Fruit fly (Drosophila melanogaster) whole organism, embryonic: ENCODE measurements around the gene Send2.

ENCODE experiments used
- CG10654 ChIP-seq: fragments of 200-800 bp; sonication (Bioruptor generic); optimal IDR thresholded peaks from 2 replicates; lab custom pipeline; 2016; ENCODE audit warnings: missing biosample characterization, missing genetic modification characterization
- CG11093 ChIP-seq: fragments of 200-800 bp; sonication (Bioruptor generic); IDR thresholded peaks from 3 replicates; pipeline ENCODE4 v1.3.6; 2022; ENCODE audit warnings: missing biosample characterization, missing genetic modification characterization
- CG12236 ChIP-seq: fragments of 200-800 bp; sonication (Bioruptor generic); optimal IDR thresholded peaks from 2 replicates; lab custom pipeline; 2016; ENCODE audit warnings: missing biosample characterization, missing genetic modification characterization
- CG16779 ChIP-seq: fragments of 200-800 bp; sonication (Bioruptor generic); IDR thresholded peaks from 2 replicates; pipeline ENCODE4 v1.3.6; 2022; ENCODE audit warnings: missing biosample characterization, missing genetic modification characterization
- CG17568 ChIP-seq: fragments of 200-800 bp; sonication (Bioruptor generic); optimal IDR thresholded peaks from 2 replicates; lab custom pipeline; 2018; ENCODE audit warnings: missing biosample characterization, mild to moderate bottlenecking, missing genetic modification characterization, moderate library complexity
- CG17912 ChIP-seq: fragments of 200-800 bp; sonication (Bioruptor generic); optimal IDR thresholded peaks from 2 replicates; lab custom pipeline; 2018; ENCODE audit warnings: missing biosample characterization, mild to moderate bottlenecking, missing genetic modification characterization
- CG1792 ChIP-seq: fragments of 200-800 bp; sonication (Bioruptor generic); optimal IDR thresholded peaks from 2 replicates; lab custom pipeline; 2016; ENCODE audit warnings: missing biosample characterization, missing genetic modification characterization
- CG2875 ChIP-seq: fragments of 200-800 bp; sonication (Bioruptor generic); optimal IDR thresholded peaks from 2 replicates; lab custom pipeline; 2017; ENCODE audit warnings: missing biosample characterization, mild to moderate bottlenecking, missing genetic modification characterization, missing genetic modification reagents
- CG32532 ChIP-seq: fragments of 200-800 bp; sonication (Bioruptor generic); IDR thresholded peaks from 2 replicates; pipeline ENCODE4 v1.3.6; 2022; ENCODE audit warnings: missing biosample characterization, missing genetic modification characterization
- CG32767 ChIP-seq: fragments of 200-800 bp; sonication (Bioruptor generic); IDR thresholded peaks from 2 replicates; pipeline ENCODE4 v1.3.6; 2022; ENCODE audit warnings: missing biosample characterization, missing genetic modification characterization
- CG33213 ChIP-seq: fragments of 200-800 bp; sonication (Bioruptor generic); optimal IDR thresholded peaks from 3 replicates; lab custom pipeline; 2016; ENCODE audit warnings: missing biosample characterization, missing genetic modification characterization
- CG5245 ChIP-seq: fragments of 200-800 bp; sonication (Bioruptor generic); optimal IDR thresholded peaks from 3 replicates; lab custom pipeline; 2016; ENCODE audit warnings: missing biosample characterization, missing genetic modification characterization
- CG5953 ChIP-seq: fragments of 200-800 bp; sonication (Bioruptor generic); IDR thresholded peaks from 2 replicates; pipeline ENCODE4 v1.3.6; 2022; ENCODE audit warnings: missing biosample characterization, missing genetic modification characterization
- CG6175 ChIP-seq: fragments of 200-800 bp; sonication (Bioruptor generic); IDR thresholded peaks from 3 replicates; pipeline ENCODE4 v1.3.6; 2022; ENCODE audit warnings: missing biosample characterization, missing genetic modification characterization
- CG6272 ChIP-seq: fragments of 200-800 bp; sonication (Bioruptor generic); IDR thresholded peaks from 2 replicates; pipeline ENCODE4 v1.3.6; 2022; ENCODE audit warnings: missing biosample characterization, missing genetic modification characterization
- CG6689 ChIP-seq: fragments of 200-800 bp; sonication (Bioruptor generic); IDR thresholded peaks from 2 replicates; pipeline ENCODE4 v1.3.6; 2022; ENCODE audit warnings: missing biosample characterization, missing genetic modification characterization
- CG7786 ChIP-seq: fragments of 200-800 bp; sonication (Bioruptor generic); optimal IDR thresholded peaks from 2 replicates; lab custom pipeline; 2016; ENCODE audit warnings: missing biosample characterization, missing genetic modification characterization
- CG7839 ChIP-seq: fragments of 200-800 bp; sonication (Bioruptor generic); optimal IDR thresholded peaks from 3 replicates; lab custom pipeline; 2018; ENCODE audit warnings: missing biosample characterization, mild to moderate bottlenecking, missing genetic modification characterization, moderate library complexity
- CG9932 ChIP-seq: fragments of 200-800 bp; sonication (Bioruptor generic); IDR thresholded peaks from 2 replicates; pipeline ENCODE4 v1.3.6; 2022; ENCODE audit warnings: missing biosample characterization, missing genetic modification characterization
- ERR ChIP-seq: fragments of 200-800 bp; sonication (Bioruptor generic); optimal IDR thresholded peaks from 2 replicates; lab custom pipeline; 2016; ENCODE audit warnings: missing biosample characterization, missing genetic modification characterization
- Gug ChIP-seq: fragments of 200-800 bp; sonication (Bioruptor generic); IDR thresholded peaks from 4 replicates; pipeline ENCODE4 v1.3.6; 2022; ENCODE audit warnings: missing biosample characterization, missing genetic modification characterization
- Hsf ChIP-seq: fragments of 200-800 bp; sonication (Bioruptor generic); optimal IDR thresholded peaks from 3 replicates; lab custom pipeline; 2016; ENCODE audit warnings: missing biosample characterization, missing genetic modification characterization
- Lim3 ChIP-seq: fragments of 200-800 bp; sonication (Bioruptor generic); IDR thresholded peaks from 2 replicates; pipeline ENCODE4 v1.3.6; 2022; ENCODE audit warnings: missing biosample characterization, missing genetic modification characterization
- Max ChIP-seq: fragments of 200-800 bp; sonication (Bioruptor generic); optimal IDR thresholded peaks from 2 replicates; lab custom pipeline; 2016; ENCODE audit warnings: missing biosample characterization, mild to moderate bottlenecking, missing genetic modification characterization
- Mrtf ChIP-seq: fragments of 200-800 bp; sonication (Bioruptor generic); IDR thresholded peaks from 3 replicates; pipeline ENCODE4 v1.3.6; 2022; ENCODE audit warnings: missing biosample characterization, missing genetic modification characterization
- Neu2 ChIP-seq: fragments of 200-800 bp; sonication (Bioruptor generic); optimal IDR thresholded peaks from 3 replicates; lab custom pipeline; 2016; ENCODE audit warnings: missing biosample characterization, missing genetic modification characterization, borderline replicate concordance
- Nf-YB ChIP-seq: fragments of 200-800 bp; sonication (Bioruptor generic); optimal IDR thresholded peaks from 3 replicates; lab custom pipeline; 2019; ENCODE audit warnings: missing biosample characterization, mild to moderate bottlenecking, missing genetic modification characterization, moderate library complexity
- NfI ChIP-seq: fragments of 200-800 bp; sonication (Bioruptor generic); optimal IDR thresholded peaks from 3 replicates; lab custom pipeline; 2018; ENCODE audit warnings: missing biosample characterization, mild to moderate bottlenecking, missing genetic modification characterization, moderate library complexity
- Sry-β ChIP-seq: fragments of 200-800 bp; sonication (Bioruptor generic); optimal IDR thresholded peaks from 2 replicates; lab custom pipeline; 2018; ENCODE audit warnings: missing biosample characterization, mild to moderate bottlenecking, missing genetic modification characterization, moderate library complexity
- Sry-δ ChIP-seq: fragments of 200-800 bp; sonication (Bioruptor generic); optimal IDR thresholded peaks from 2 replicates; lab custom pipeline; 2016; ENCODE audit warnings: missing biosample characterization, missing genetic modification characterization
- Xrp1 ChIP-seq: fragments of 200-800 bp; sonication (Bioruptor generic); IDR thresholded peaks from 2 replicates; pipeline ENCODE4 v1.3.6; 2022; ENCODE audit warnings: missing biosample characterization, missing genetic modification characterization
- cad ChIP-seq: fragments of >200 bp; optimal IDR thresholded peaks from 2 replicates; lab custom pipeline; 2017; ENCODE audit warnings: missing biosample characterization, missing genetic modification characterization
- caup ChIP-seq: fragments of 200-800 bp; sonication (Bioruptor generic); optimal IDR thresholded peaks from 3 replicates; lab custom pipeline; 2017; ENCODE audit warnings: missing biosample characterization, mild to moderate bottlenecking, missing genetic modification characterization, moderate library complexity; ENCODE audit not compliant: severe bottlenecking
- cg ChIP-seq: fragments of 200-800 bp; sonication (Bioruptor generic); optimal IDR thresholded peaks from 3 replicates; lab custom pipeline; 2019; ENCODE audit warnings: missing biosample characterization, mild to moderate bottlenecking, missing genetic modification characterization, moderate library complexity
- crc ChIP-seq: fragments of 200-800 bp; sonication (Bioruptor generic); optimal IDR thresholded peaks from 2 replicates; lab custom pipeline; 2016; ENCODE audit warnings: missing biosample characterization, missing genetic modification characterization
- dysf ChIP-seq: fragments of 200-800 bp; sonication (Bioruptor generic); IDR thresholded peaks from 3 replicates; pipeline ENCODE4 v1.3.6; 2022; ENCODE audit warnings: missing biosample characterization, missing genetic modification characterization
- ems ChIP-seq: fragments of 200-800 bp; sonication (Bioruptor generic); optimal IDR thresholded peaks from 3 replicates; lab custom pipeline; 2016; ENCODE audit warnings: missing biosample characterization, missing genetic modification characterization
- ewg ChIP-seq: fragments of 200-800 bp; sonication (Bioruptor generic); optimal IDR thresholded peaks from 3 replicates; lab custom pipeline; 2017; ENCODE audit warnings: mild to moderate bottlenecking, missing biosample characterization, missing genetic modification reagents, missing genetic modification characterization
- gem ChIP-seq: fragments of 200-800 bp; sonication (Bioruptor generic); optimal IDR thresholded peaks from 2 replicates; lab custom pipeline; 2019; ENCODE audit warnings: missing biosample characterization, mild to moderate bottlenecking, missing genetic modification characterization, moderate library complexity
- her ChIP-seq: fragments of 200-800 bp; sonication (Bioruptor generic); optimal IDR thresholded peaks from 2 replicates; lab custom pipeline; 2016; ENCODE audit warnings: missing biosample characterization, missing genetic modification characterization
- hkb ChIP-seq, 2 experiments: fragments of 200-800 bp in 1 of 2; fragments of >200 bp in 1 of 2; sonication (Bioruptor generic) in 1 of 2; IDR thresholded peaks in 1 of 2; optimal IDR thresholded peaks in 1 of 2; 2 replicates each; pipeline versions ENCODE4 v1.3.6 to Lab custom; 2017 to 2022; ENCODE audit warnings: missing biosample characterization in 1 of 2, missing genetic modification characterization in 1 of 2
- lola ChIP-seq, 3 experiments: fragments of >200 bp in 2 of 3; fragments of 200-800 bp in 1 of 3; sonication (Bioruptor generic) in 1 of 3; optimal IDR thresholded peaks; 2 replicates each; lab custom pipeline; 2017 to 2019; ENCODE audit warnings: missing biosample characterization in 3 of 3, missing genetic modification characterization in 3 of 3, mild to moderate bottlenecking in 1 of 3, moderate library complexity in 1 of 3
- nom ChIP-seq: fragments of 200-800 bp; sonication (Bioruptor generic); optimal IDR thresholded peaks from 2 replicates; lab custom pipeline; 2017; ENCODE audit warnings: missing biosample characterization, missing genetic modification characterization, mild to moderate bottlenecking, moderate library complexity, missing genetic modification reagents
- pita ChIP-seq: fragments of 200-800 bp; sonication (Bioruptor generic); optimal IDR thresholded peaks from 2 replicates; lab custom pipeline; 2017; ENCODE audit warnings: missing biosample characterization, mild to moderate bottlenecking, missing genetic modification characterization
- pum ChIP-seq: fragments of 200-800 bp; sonication (Bioruptor generic); optimal IDR thresholded peaks from 2 replicates; lab custom pipeline; 2016; ENCODE audit warnings: missing biosample characterization, missing genetic modification characterization
- so ChIP-seq: fragments of 200-800 bp; sonication (Bioruptor generic); IDR thresholded peaks from 3 replicates; pipeline ENCODE4 v1.3.6; 2022; ENCODE audit warnings: missing biosample characterization, missing genetic modification characterization
- trh ChIP-seq: fragments of 200-800 bp; sonication (Bioruptor generic); optimal IDR thresholded peaks from 2 replicates; lab custom pipeline; 2016; ENCODE audit warnings: missing biosample characterization, missing genetic modification characterization
- tx ChIP-seq: fragments of 200-800 bp; sonication (Bioruptor generic); optimal IDR thresholded peaks from 2 replicates; lab custom pipeline; 2016; ENCODE audit warnings: missing biosample characterization, missing genetic modification characterization
- unpg ChIP-seq: fragments of 200-800 bp; sonication (Bioruptor generic); optimal IDR thresholded peaks from 3 replicates; lab custom pipeline; 2018; ENCODE audit warnings: missing biosample characterization, mild to moderate bottlenecking, missing genetic modification characterization, moderate library complexity
- wor ChIP-seq: fragments of 200-800 bp; sonication (Bioruptor generic); IDR thresholded peaks from 2 replicates; pipeline ENCODE4 v1.3.6; 2022; ENCODE audit warnings: missing biosample characterization, missing genetic modification characterization
- zf30C ChIP-seq: fragments of 200-800 bp; sonication (Bioruptor generic); optimal IDR thresholded peaks from 3 replicates; lab custom pipeline; 2018; ENCODE audit warnings: missing biosample characterization, mild to moderate bottlenecking, missing genetic modification characterization
- zfh1 ChIP-seq: fragments of 200-800 bp; sonication (Bioruptor generic); IDR thresholded peaks from 3 replicates; pipeline ENCODE4 v1.3.6; 2022; ENCODE audit warnings: missing biosample characterization, missing genetic modification characterization

Send2 gene

dm6 chr2L:14386522-14386921 is 40.0 kb upstream of the Send2 start (continued):
- no peak for TF ChIP-seq CG33213 (GFP tag; lab: Kevin White, UChicago)
- peak; percentile 16 for TF ChIP-seq CG7839
- no peak for TF ChIP-seq caup
- TF ChIP-seq pita (GFP tag; lab: Kevin White, UChicago) = no peak
- TF ChIP-seq NfI (GFP tag; lab: Kevin White, UChicago) = no peak
- TF ChIP-seq wor (GFP tag; lab: Robert Waterston, UW) = no peak
- TF ChIP-seq trh (GFP tag; lab: Kevin White, UChicago) = no peak
- no peak for TF ChIP-seq hkb (optimal IDR thresholded peaks at IDR 0.05; lab: Kevin White, UChicago)
- TF ChIP-seq hkb (GFP tag; IDR thresholded peaks at IDR 0.05; lab: Robert Waterston, UW) = 0 out of 2 replicates have a peak, but pooled peaks have one; percentile 11
- TF ChIP-seq her = no peak
- no peak for TF ChIP-seq ems
- no peak for TF ChIP-seq CG1792 (GFP tag; lab: Kevin White, UChicago)
- TF ChIP-seq CG7786 (GFP tag; lab: Kevin White, UChicago) = no peak
- no peak for TF ChIP-seq CG16779 (GFP tag; lab: Robert Waterston, UW)
- TF ChIP-seq zfh1 (GFP tag; lab: Robert Waterston, UW) = peak; percentile 48; the same call in 2 of the 3 replicates
- no peak for TF ChIP-seq Hsf
- TF ChIP-seq Mrtf (GFP tag; lab: Robert Waterston, UW) = no peak
- no peak for TF ChIP-seq CG10654
- TF ChIP-seq cad (GFP tag; lab: Kevin White, UChicago) = no peak
- TF ChIP-seq CG6175 (GFP tag; lab: Robert Waterston, UW) = no peak
- no peak for TF ChIP-seq Gug
- no peak for TF ChIP-seq Max (GFP tag; lab: Kevin White, UChicago)
- TF ChIP-seq zf30C (GFP tag; lab: Kevin White, UChicago) = no peak
- TF ChIP-seq CG32767 (GFP tag; lab: Robert Waterston, UW) = no peak
- TF ChIP-seq unpg (GFP tag; lab: Kevin White, UChicago) = peak; percentile 30
- no peak for TF ChIP-seq Sry-β (GFP tag; lab: Kevin White, UChicago)
- peak; percentile 56; the same call in 1 of the 2 replicates for TF ChIP-seq Xrp1 (GFP tag; lab: Robert Waterston, UW)
- peak in 1 of 3 experiments; percentile 41 for TF ChIP-seq lola (GFP tag; optimal IDR thresholded peaks at IDR 0.05; lab: Kevin White, UChicago)
- no peak for TF ChIP-seq Sry-δ (GFP tag; lab: Kevin White, UChicago)
- TF ChIP-seq CG2875 (GFP tag; lab: Kevin White, UChicago) = no peak
- TF ChIP-seq crc (GFP tag; lab: Kevin White, UChicago) = no peak
- TF ChIP-seq gem = peak; percentile 39
- no peak for TF ChIP-seq CG5245 (GFP tag; lab: Kevin White, UChicago)
- peak; percentile 16 for TF ChIP-seq pum (GFP tag; lab: Kevin White, UChicago)
- no peak for TF ChIP-seq CG5953 (GFP tag; lab: Robert Waterston, UW)
- TF ChIP-seq dysf (GFP tag; lab: Robert Waterston, UW) = no peak
- TF ChIP-seq CG9932 (GFP tag; lab: Robert Waterston, UW) = no peak
- no peak for TF ChIP-seq cg (GFP tag; lab: Kevin White, UChicago)
- TF ChIP-seq Lim3 (GFP tag; lab: Robert Waterston, UW) = no peak
- no peak for TF ChIP-seq CG11093 (GFP tag; lab: Robert Waterston, UW)
- TF ChIP-seq CG32532 (GFP tag; lab: Robert Waterston, UW) = no peak
- TF ChIP-seq nom = peak; percentile 82
- no peak for TF ChIP-seq ERR
- no peak for TF ChIP-seq so (GFP tag; lab: Robert Waterston, UW)
- TF ChIP-seq ewg (GFP tag; lab: Kevin White, UChicago) = no peak
- no peak for TF ChIP-seq CG6272 (GFP tag; lab: Robert Waterston, UW)
- TF ChIP-seq Nf-YB = no peak
- TF ChIP-seq tx (GFP tag; lab: Kevin White, UChicago) = no peak
- no peak for TF ChIP-seq CG12236 (GFP tag; lab: Kevin White, UChicago)
- TF ChIP-seq CG17568 (GFP tag; lab: Kevin White, UChicago) = no peak
- TF ChIP-seq CG6689 = no peak
- TF ChIP-seq Neu2 (GFP tag; lab: Kevin White, UChicago) = no peak
- TF ChIP-seq CG17912 (GFP tag; lab: Kevin White, UChicago) = no peak
